Fruit fly (Drosophila melanogaster) S2 (cell line): ENCODE results near the gene Atg4a.

ENCODE experiments used
- CG8478 ChIP-seq: fragments of >200 bp; optimal IDR thresholded peaks from 2 replicates; lab custom pipeline; 2018
- CTCF ChIP-seq, 2 experiments: fragments of >200 bp; optimal IDR thresholded peaks; 2 replicates each; lab custom pipeline; 2018

Atg4a gene

dm6 chr2L:1094724-1095123 lies 14.0 kb downstream of the Atg4a start:
- no peak for TF ChIP-seq CG8478 (lab: Kevin White, UChicago)
- no peak for TF ChIP-seq CTCF (optimal IDR thresholded peaks at IDR 0.05; lab: Kevin White, UChicago)

DNA sequence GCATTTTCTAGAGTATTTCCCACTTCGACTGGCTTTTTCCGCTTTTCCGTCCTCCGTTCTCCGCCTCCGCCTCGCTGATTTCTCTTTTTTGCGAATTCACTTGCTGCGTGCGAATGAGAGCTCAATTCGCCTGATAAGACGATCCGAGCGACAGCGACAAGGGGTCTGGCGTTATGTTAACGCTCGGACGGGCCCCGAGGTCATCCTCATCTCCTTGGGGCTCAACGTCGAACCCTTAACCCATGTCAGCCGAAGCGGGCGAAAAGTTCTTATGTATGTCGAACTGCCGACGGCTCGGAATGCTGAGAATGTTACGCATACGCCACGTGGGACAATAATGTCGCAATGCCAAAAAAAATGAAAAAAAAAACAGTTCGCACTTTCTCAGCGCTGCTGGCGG lies 14.7 kb downstream of the Atg4a start:
- TF ChIP-seq CG8478 (lab: Kevin White, UChicago) (no peak), CTCF (optimal IDR thresholded peaks at IDR 0.05; lab: Kevin White, UChicago) (no peak)

- TF ChIP-seq CG8478 (lab: Kevin White, UChicago) (no peak), CTCF (optimal IDR thresholded peaks at IDR 0.05; lab: Kevin White, UChicago) (no peak)
Observed at dm6 chr2L:1102349-1102748, 21.6 kb downstream of the Atg4a start, which contains the start of gene CG4629. Gene CG4629 (minus strand): TSS chr2L:1102504.

DNA sequence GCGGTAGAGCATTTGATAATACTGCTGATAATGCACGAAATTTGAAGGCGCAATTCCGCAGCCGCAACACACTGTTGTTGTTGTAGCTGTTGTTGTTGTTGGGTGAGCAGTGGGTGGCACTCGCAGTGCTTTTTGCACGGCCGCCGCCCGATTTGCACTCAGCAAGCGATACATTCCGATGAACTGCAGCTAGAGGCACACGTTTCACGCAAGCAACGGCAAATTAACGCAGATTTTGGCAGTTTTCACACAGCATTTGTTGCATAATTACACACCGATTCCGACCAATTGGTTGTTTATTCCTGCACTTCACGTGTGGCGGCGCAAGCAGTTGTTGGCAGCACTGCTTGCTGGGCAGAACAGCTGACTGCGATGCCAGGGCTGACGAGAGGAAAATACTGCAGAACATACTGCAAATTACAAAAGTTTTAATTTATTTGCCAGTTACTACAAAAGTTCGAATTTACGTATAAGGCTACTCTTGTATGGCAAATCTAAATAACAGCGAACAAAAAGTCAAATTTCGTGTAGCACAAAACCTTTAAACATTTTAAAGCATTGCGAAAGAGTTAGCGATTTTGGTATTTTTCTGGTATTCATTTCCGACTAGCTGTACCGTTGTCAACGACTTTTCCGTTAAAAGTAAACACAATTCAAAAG lies 27.4 kb downstream of the Atg4a start, which contains the start of the genes PolrMT and CG14339:
PolrMT (minus strand) TSS at position 345 of the 660 bp plus-strand sequence.
CG14339 (plus strand) TSS at position 512 of the 660 bp plus-strand sequence.
- TF ChIP-seq CG8478 (lab: Kevin White, UChicago), result no peak
- peak in 1 of 2 experiments; percentile 18 for TF ChIP-seq CTCF (optimal IDR thresholded peaks at IDR 0.05; lab: Kevin White, UChicago)

dm6 chr2L:1112641-1113040 lies 31.9 kb downstream of the Atg4a start, which contains the start of gene CG14340:
Gene CG14340 (plus strand): TSS chr2L:1112941.
- TF ChIP-seq CG8478 (lab: Kevin White, UChicago) (no peak), CTCF (optimal IDR thresholded peaks at IDR 0.05; lab: Kevin White, UChicago) (no peak)

DNA sequence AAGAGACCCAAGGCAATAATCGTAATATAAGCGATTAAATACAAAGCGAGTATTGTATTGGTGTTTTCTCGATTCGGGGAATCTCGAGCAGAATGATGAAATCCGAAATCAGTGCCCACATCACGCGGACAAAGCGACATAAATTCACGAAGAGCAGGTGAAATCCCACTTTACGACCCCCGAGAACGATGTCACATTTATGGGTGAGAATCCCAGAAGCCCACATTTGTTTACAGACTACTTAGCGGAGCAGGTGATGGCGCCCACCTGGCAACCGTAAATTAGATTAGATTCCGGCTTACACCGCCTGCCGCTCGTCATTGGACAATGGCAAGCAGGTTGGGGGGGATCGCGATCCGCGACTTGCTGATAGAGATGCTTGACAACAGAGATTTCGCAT lies 33.5 kb downstream of the Atg4a start:
- TF ChIP-seq CTCF (optimal IDR thresholded peaks at IDR 0.05; lab: Kevin White, UChicago) (no peak), CG8478 (lab: Kevin White, UChicago) (no peak)

- no peak for TF ChIP-seq CG8478 (lab: Kevin White, UChicago)
- no peak for TF ChIP-seq CTCF (optimal IDR thresholded peaks at IDR 0.05; lab: Kevin White, UChicago)
Observed at dm6 chr2L:1116661-1117322, 36.1 kb downstream of the Atg4a start.

DNA sequence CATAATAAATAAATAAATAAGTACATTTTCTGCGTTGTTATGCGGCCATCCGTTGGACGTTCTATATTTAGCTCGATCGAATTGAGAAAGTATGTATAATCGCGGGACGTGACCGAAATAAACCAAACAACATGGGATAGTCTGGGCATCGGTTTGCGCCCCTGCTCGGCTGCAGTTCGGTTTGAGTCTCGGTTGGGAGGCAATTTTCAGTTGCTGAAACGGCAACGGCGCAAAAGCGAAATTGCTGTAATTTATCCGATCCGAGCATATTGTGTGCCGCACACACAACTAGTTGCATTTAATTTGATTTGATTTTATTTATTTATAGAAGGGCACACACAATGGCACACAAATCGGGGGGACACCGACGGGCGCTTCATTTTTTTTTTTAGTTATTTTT lies 37.4 kb downstream of the Atg4a start:
- TF ChIP-seq CG8478 (lab: Kevin White, UChicago) (no peak), CTCF (optimal IDR thresholded peaks at IDR 0.05; lab: Kevin White, UChicago) (peak; percentile 11 to 51)

- TF ChIP-seq CG8478 (lab: Kevin White, UChicago), result no peak
- no peak for TF ChIP-seq CTCF (optimal IDR thresholded peaks at IDR 0.05; lab: Kevin White, UChicago)
Observed at dm6 chr2L:1118880-1119809, 38.4 kb downstream of the Atg4a start.

- TF ChIP-seq CTCF (optimal IDR thresholded peaks at IDR 0.05; lab: Kevin White, UChicago) (no peak), CG8478 (lab: Kevin White, UChicago) (no peak)
Observed at dm6 chr2L:1120206-1120902, 39.6 kb downstream of the Atg4a start.

dm6 chr2L:1121942-1122710 lies 41.4 kb downstream of the Atg4a start:
- TF ChIP-seq CTCF (optimal IDR thresholded peaks at IDR 0.05; lab: Kevin White, UChicago) (no peak), CG8478 (lab: Kevin White, UChicago) (no peak)

dm6 chr2L:1122711-1122960 lies 41.9 kb downstream of the Atg4a start:
- TF ChIP-seq CTCF (optimal IDR thresholded peaks at IDR 0.05; lab: Kevin White, UChicago), result no peak
- no peak for TF ChIP-seq CG8478 (lab: Kevin White, UChicago)

- TF ChIP-seq CG8478 (lab: Kevin White, UChicago) (no peak), CTCF (optimal IDR thresholded peaks at IDR 0.05; lab: Kevin White, UChicago) (no peak)
Observed at dm6 chr2L:1123078-1123818, 42.5 kb downstream of the Atg4a start.
